Worm (Caenorhabditis elegans) whole organism, L1 larva: Measurements from ENCODE around the gene sna-2.
A peak's percentile ranks its signal among the peaks of the same experiment; 100 is the strongest.
"Not testable (repeated sequence)": the region's sequence is repeated elsewhere in the genome, so short reads cannot be mapped to it uniquely, and the experiment has no call there.

ENCODE experiments used
- C16A3.4 ChIP-seq: fragments of 150-350 bp; optimal IDR thresholded peaks from 2 replicates; lab custom pipeline; 2014; ENCODE audit warnings: missing biosample characterization, missing genetic modification characterization
- F16B12.6 ChIP-seq: fragments of 150-350 bp; optimal IDR thresholded peaks from 2 replicates; lab custom pipeline; 2014; ENCODE audit warnings: missing biosample characterization, missing genetic modification characterization
- aha-1 ChIP-seq: fragments of 150-350 bp; optimal IDR thresholded peaks from 2 replicates; lab custom pipeline; 2014; ENCODE audit warnings: missing biosample characterization, missing genetic modification characterization
- alr-1 ChIP-seq: fragments of 200-800 bp; sonication (Bioruptor generic); optimal IDR thresholded peaks from 2 replicates; lab custom pipeline; 2018; ENCODE audit warnings: borderline replicate concordance, mild to moderate bottlenecking, missing genetic modification characterization, missing compliant biosample characterization
- aly-2 ChIP-seq: fragments of 150-350 bp; optimal IDR thresholded peaks from 2 replicates; lab custom pipeline; 2014; ENCODE audit warnings: missing biosample characterization, missing genetic modification characterization
- ama-1 ChIP-seq: fragments of 150-350 bp; optimal IDR thresholded peaks from 2 replicates; lab custom pipeline; 2014
- blmp-1 ChIP-seq: fragments of 150-350 bp; optimal IDR thresholded peaks from 2 replicates; lab custom pipeline; 2014; ENCODE audit warnings: missing biosample characterization, missing genetic modification characterization
- ceh-63 ChIP-seq: fragments of 200-800 bp; sonication (Bioruptor generic); optimal IDR thresholded peaks from 2 replicates; lab custom pipeline; 2018; ENCODE audit warnings: mild to moderate bottlenecking, missing genetic modification characterization, missing compliant biosample characterization
- ceh-8 ChIP-seq: fragments of 200-800 bp; sonication (Bioruptor generic); optimal IDR thresholded peaks from 2 replicates; lab custom pipeline; 2018; ENCODE audit warnings: mild to moderate bottlenecking, missing genetic modification characterization, moderate library complexity, missing compliant biosample characterization
- ceh-88 ChIP-seq: fragments of 200-800 bp; sonication (Bioruptor generic); IDR thresholded peaks from 2 replicates; pipeline ENCODE4 v1.3.6; 2022; ENCODE audit warnings: missing genetic modification characterization, missing compliant biosample characterization
- ceh-90 ChIP-seq: sonication (generic microtip); optimal IDR thresholded peaks from 2 replicates; lab custom pipeline; 2016; ENCODE audit warnings: missing genetic modification characterization, missing compliant biosample characterization
- ces-1 ChIP-seq: fragments of 150-350 bp; optimal IDR thresholded peaks from 2 replicates; lab custom pipeline; 2014; ENCODE audit warnings: missing biosample characterization, missing genetic modification reagents, missing genetic modification characterization
- dpl-1 ChIP-seq, 3 experiments: fragments of 150-350 bp in 2 of 3; sonication (generic microtip) in 1 of 3; optimal IDR thresholded peaks; 2 replicates each; lab custom pipeline; 2014 to 2017; ENCODE audit warnings: missing biosample characterization in 3 of 3, missing genetic modification characterization in 3 of 3, missing genetic modification reagents in 3 of 3
- dsc-1 ChIP-seq: sonication (generic microtip); optimal IDR thresholded peaks from 2 replicates; lab custom pipeline; 2016; ENCODE audit warnings: mild to moderate bottlenecking, missing genetic modification characterization, missing compliant biosample characterization
- efl-1 ChIP-seq, 4 experiments: fragments of 150-350 bp; optimal IDR thresholded peaks in 3 of 4; peaks in 1 of 4; 1 replicate in 1 of 4; 2 replicates in 3 of 4; lab custom pipeline; 2014; ENCODE audit warnings: missing biosample characterization in 2 of 4, missing genetic modification characterization in 2 of 4, missing genetic modification reagents in 2 of 4
- egl-27 ChIP-seq, 2 experiments: fragments of 150-350 bp in 1 of 2; sonication (generic microtip); optimal IDR thresholded peaks; 3 replicates each; lab custom pipeline; 2017 to 2018; ENCODE audit warnings: missing biosample characterization in 2 of 2, missing genetic modification characterization in 2 of 2, missing genetic modification reagents in 2 of 2
- elt-3 ChIP-seq, 6 experiments: fragments of 150-350 bp in 1 of 6; sonication (generic microtip); optimal IDR thresholded peaks; 2 replicates each; lab custom pipeline; 2017 to 2018; ENCODE audit warnings: missing biosample characterization in 6 of 6, missing genetic modification characterization in 6 of 6, inconsistent platforms in 1 of 6
- fkh-8 ChIP-seq: sonication (generic microtip); optimal IDR thresholded peaks from 2 replicates; lab custom pipeline; 2016; ENCODE audit warnings: mild to moderate bottlenecking, missing genetic modification characterization, missing compliant biosample characterization
- hlh-4 ChIP-seq: sonication (generic microtip); optimal IDR thresholded peaks from 2 replicates; lab custom pipeline; 2016; ENCODE audit warnings: mild to moderate bottlenecking, missing genetic modification characterization, missing compliant biosample characterization
- hpl-2 ChIP-seq: fragments of 150-350 bp; optimal IDR thresholded peaks from 2 replicates; lab custom pipeline; 2014; ENCODE audit warnings: missing biosample characterization, missing genetic modification reagents, missing genetic modification characterization
- lin-13 ChIP-seq: fragments of 150-350 bp; optimal IDR thresholded peaks from 2 replicates; lab custom pipeline; 2014; ENCODE audit warnings: missing biosample characterization, missing genetic modification reagents, missing genetic modification characterization
- lin-15B ChIP-seq: fragments of 150-350 bp; sonication (generic microtip); optimal IDR thresholded peaks from 3 replicates; lab custom pipeline; 2014; ENCODE audit warnings: missing biosample characterization, missing genetic modification characterization
- lin-35 ChIP-seq, 2 experiments: fragments of 150-350 bp; optimal IDR thresholded peaks; 2 replicates each; lab custom pipeline; 2014; ENCODE audit warnings: missing biosample characterization in 2 of 2, missing genetic modification characterization in 2 of 2, missing genetic modification reagents in 2 of 2
- lin-39 ChIP-seq: fragments of 150-350 bp; optimal IDR thresholded peaks from 2 replicates; lab custom pipeline; 2014; ENCODE audit warnings: missing biosample characterization, missing genetic modification reagents, missing genetic modification characterization
- lir-3 ChIP-seq: sonication (generic microtip); optimal IDR thresholded peaks from 2 replicates; lab custom pipeline; 2016; ENCODE audit warnings: mild to moderate bottlenecking, missing genetic modification characterization, moderate library complexity, missing compliant biosample characterization; ENCODE audit not compliant: poor library complexity
- lsy-2 ChIP-seq, 2 experiments: fragments of 150-350 bp; optimal IDR thresholded peaks; 2 replicates each; lab custom pipeline; 2014; ENCODE audit warnings: missing biosample characterization in 2 of 2, missing genetic modification characterization in 2 of 2
- mep-1 ChIP-seq: fragments of 150-350 bp; optimal IDR thresholded peaks from 2 replicates; lab custom pipeline; 2014; ENCODE audit warnings: missing biosample characterization, missing genetic modification characterization
- nhr-20 ChIP-seq: sonication (generic microtip); optimal IDR thresholded peaks from 2 replicates; lab custom pipeline; 2016; ENCODE audit warnings: mild to moderate bottlenecking, missing genetic modification characterization, missing compliant biosample characterization
- nhr-237 ChIP-seq: fragments of 150-350 bp; optimal IDR thresholded peaks from 2 replicates; lab custom pipeline; 2014; ENCODE audit warnings: missing biosample characterization, missing genetic modification characterization
- nhr-85 ChIP-seq: sonication (generic microtip); peaks from one replicate; lab custom pipeline; 2016; ENCODE audit warnings: missing genetic modification characterization, inconsistent platforms, missing compliant biosample characterization
- nhr-90 ChIP-seq: sonication (generic microtip); optimal IDR thresholded peaks from 2 replicates; lab custom pipeline; 2016; ENCODE audit warnings: mild to moderate bottlenecking, missing genetic modification characterization, missing compliant biosample characterization; ENCODE audit not compliant: poor library complexity
- pag-3 ChIP-seq: sonication (generic microtip); optimal IDR thresholded peaks from 2 replicates; lab custom pipeline; 2017; ENCODE audit warnings: missing genetic modification characterization, mild to moderate bottlenecking, missing compliant biosample characterization, antibody characterized with exemption, borderline replicate concordance; ENCODE audit not compliant: insufficient read depth
- pax-3 ChIP-seq: fragments of 200-800 bp; sonication (Bioruptor generic); optimal IDR thresholded peaks from 2 replicates; lab custom pipeline; 2018; ENCODE audit warnings: mild to moderate bottlenecking, missing genetic modification characterization, moderate library complexity, missing compliant biosample characterization
- pqm-1 ChIP-seq: sonication (generic microtip); optimal IDR thresholded peaks from 3 replicates; lab custom pipeline; 2017; ENCODE audit warnings: missing biosample characterization, missing genetic modification characterization
- skn-1 ChIP-seq: fragments of 150-350 bp; optimal IDR thresholded peaks from 2 replicates; lab custom pipeline; 2014; ENCODE audit warnings: missing biosample characterization, missing genetic modification characterization
- snpc-4 ChIP-seq: fragments of 150-350 bp; optimal IDR thresholded peaks from 2 replicates; lab custom pipeline; 2014; ENCODE audit warnings: missing biosample characterization, missing genetic modification characterization
- snu-23 ChIP-seq: sonication (generic microtip); optimal IDR thresholded peaks from 2 replicates; lab custom pipeline; 2016; ENCODE audit warnings: missing genetic modification characterization, missing compliant biosample characterization
- sox-4 ChIP-seq: sonication (generic microtip); optimal IDR thresholded peaks from 2 replicates; lab custom pipeline; 2016; ENCODE audit warnings: missing genetic modification characterization, missing compliant biosample characterization
- swsn-7 ChIP-seq: sonication (generic microtip); optimal IDR thresholded peaks from 2 replicates; lab custom pipeline; 2016; ENCODE audit warnings: missing genetic modification characterization, missing compliant biosample characterization
- tbx-2 ChIP-seq: sonication (generic microtip); optimal IDR thresholded peaks from 2 replicates; lab custom pipeline; 2016; ENCODE audit warnings: missing genetic modification characterization, missing compliant biosample characterization
- tlp-1 ChIP-seq: fragments of 150-350 bp; optimal IDR thresholded peaks from 2 replicates; lab custom pipeline; 2014; ENCODE audit warnings: missing biosample characterization, missing genetic modification characterization
- unc-30 ChIP-seq: sonication (generic microtip); optimal IDR thresholded peaks from 2 replicates; lab custom pipeline; 2017; ENCODE audit warnings: missing biosample characterization, missing genetic modification characterization
- unc-86 ChIP-seq: sonication (generic microtip); optimal IDR thresholded peaks from 2 replicates; lab custom pipeline; 2016; ENCODE audit warnings: missing genetic modification characterization, missing compliant biosample characterization
- vab-15 ChIP-seq: sonication (generic microtip); optimal IDR thresholded peaks from 2 replicates; lab custom pipeline; 2017; ENCODE audit warnings: missing genotype, mild to moderate bottlenecking, missing genetic modification characterization, missing compliant biosample characterization

sna-2 gene

ce11 chrIV:9740851-9741549, 36.4 kb downstream of the sna-2 start, which contains the start of gene gln-6:
Gene gln-6 (minus strand): TSS chrIV:9740901.
- peak in 1 of 2 experiments; percentile 8 for TF ChIP-seq efl-1 (optimal IDR thresholded peaks at IDR 0.05; lab: Kevin White, UChicago)
- TF ChIP-seq efl-1 (GFP tag; optimal IDR thresholded peaks at IDR 0.05 in 1 of 2; lab: Kevin White, UChicago), result not testable (repeated sequence)

- TF ChIP-seq ces-1 (GFP tag; lab: Kevin White, UChicago), result no peak
- TF ChIP-seq sox-4 (tag; lab: Kevin White, UChicago), result no peak
- no peak for TF ChIP-seq unc-30 (tag; lab: Kevin White, UChicago)
- no peak for TF ChIP-seq aly-2 (tag; lab: Kevin White, UChicago)
- TF ChIP-seq tlp-1 (tag; lab: Kevin White, UChicago), result no peak
- TF ChIP-seq alr-1 (tag; lab: Kevin White, UChicago), result no peak
- no peak for TF ChIP-seq tbx-2 (tag; lab: Kevin White, UChicago)
- TF ChIP-seq unc-86 (tag; lab: Kevin White, UChicago), result no peak
Observed at ce11 chrIV:9739001-9739400, 38.4 kb downstream of the sna-2 start.

- TF ChIP-seq swsn-7, result no peak
- TF ChIP-seq pax-3 (tag; lab: Kevin White, UChicago), result no peak
- no peak for TF ChIP-seq mep-1 (tag; lab: Kevin White, UChicago)
- TF ChIP-seq skn-1, result no peak
- no peak for TF ChIP-seq tlp-1 (tag; lab: Kevin White, UChicago)
- no peak for TF ChIP-seq efl-1 (optimal IDR thresholded peaks at IDR 0.05; lab: Kevin White, UChicago)
- TF ChIP-seq efl-1 (GFP tag; optimal IDR thresholded peaks at IDR 0.05 in 1 of 2; lab: Kevin White, UChicago), result no peak
- no peak for TF ChIP-seq egl-27 (tag; optimal IDR thresholded peaks at IDR 0.05; lab: Kevin White, UChicago)
- no peak for TF ChIP-seq hpl-2 (GFP tag; lab: Kevin White, UChicago)
- no peak for TF ChIP-seq ceh-90 (tag; lab: Kevin White, UChicago)
Observed at ce11 chrIV:9738194-9738593, 39.2 kb downstream of the sna-2 start, which contains the start of gene C28D4.10. Gene C28D4.10 (plus strand): TSS chrIV:9738494.

ce11 chrIV:9737204-9737790, 40.1 kb downstream of the sna-2 start, which contains the start of gene cka-1:
Gene cka-1 (minus strand): TSS chrIV:9737621.
- peak; percentile 67 for TF ChIP-seq vab-15 (tag; lab: Kevin White, UChicago)
- TF ChIP-seq F16B12.6 (tag; lab: Kevin White, UChicago), result no peak
- TF ChIP-seq nhr-237 (tag; lab: Kevin White, UChicago), result no peak
- no peak for TF ChIP-seq lin-13 (GFP tag; lab: Kevin White, UChicago)
- peak; percentile 11 for TF ChIP-seq nhr-90 (tag; lab: Kevin White, UChicago)
- peak in 1 of 6 experiments; percentile 48 for TF ChIP-seq elt-3 (tag; optimal IDR thresholded peaks at IDR 0.05; lab: Kevin White, UChicago)
- no peak for TF ChIP-seq unc-86 (tag; lab: Kevin White, UChicago)
- TF ChIP-seq blmp-1 (tag; lab: Kevin White, UChicago), result no peak
- TF ChIP-seq C16A3.4 (tag; lab: Kevin White, UChicago), result peak; percentile 16
- TF ChIP-seq ces-1 (GFP tag; lab: Kevin White, UChicago), result no peak
- TF ChIP-seq nhr-85 (tag; lab: Kevin White, UChicago), result peak; percentile 48
- TF ChIP-seq snu-23 (GFP tag; lab: Kevin White, UChicago), result no peak
- no peak for TF ChIP-seq lir-3
- TF ChIP-seq dpl-1 (GFP tag; optimal IDR thresholded peaks at IDR 0.05; lab: Kevin White, UChicago), result no peak
- TF ChIP-seq pax-3 (tag; lab: Kevin White, UChicago), result no peak
- no peak for TF ChIP-seq ceh-63 (GFP tag; lab: Kevin White, UChicago)
- peak in 1 of 2 experiments; percentile 62 for TF ChIP-seq lsy-2 (tag; optimal IDR thresholded peaks at IDR 0.05; lab: Kevin White, UChicago)
- TF ChIP-seq alr-1 (tag; lab: Kevin White, UChicago), result no peak
- peak in 1 of 2 experiments; percentile 55 for TF ChIP-seq lin-35 (GFP tag; optimal IDR thresholded peaks at IDR 0.05; lab: Kevin White, UChicago)
- TF ChIP-seq pag-3 (tag; lab: Kevin White, UChicago), result no peak
- no peak for TF ChIP-seq snpc-4 (tag; lab: Kevin White, UChicago)
- TF ChIP-seq ceh-88 (GFP tag; lab: Robert Waterston, UW), result no peak
- TF ChIP-seq lin-39 (tag; lab: Kevin White, UChicago), result no peak
- TF ChIP-seq fkh-8 (tag; lab: Kevin White, UChicago), result no peak
- TF ChIP-seq nhr-20 (tag; lab: Kevin White, UChicago), result peak; percentile 63
- TF ChIP-seq aha-1 (tag; lab: Kevin White, UChicago), result no peak
- no peak for TF ChIP-seq ama-1 (lab: Kevin White, UChicago)
- TF ChIP-seq lin-15B, result no peak
- no peak for TF ChIP-seq pqm-1 (tag; lab: Kevin White, UChicago)
- TF ChIP-seq hlh-4, result no peak
- no peak for TF ChIP-seq ceh-8 (GFP tag; lab: Kevin White, UChicago)
- TF ChIP-seq dsc-1, result no peak
